Worm (Caenorhabditis elegans): ENCODE results near the gene F58G1.8.
A peak's percentile ranks its signal among the peaks of the same experiment; 100 is the strongest.

F58G1.8 gene

ce11 chrII:12897942-12898341, 27.5 kb downstream of the F58G1.8 start, which contains the start of gene clec-64:
clec-64 (plus strand) TSS chrII:12898242.
- TF ChIP-seq T07F8.4 (tag; optimal IDR thresholded peaks at IDR 0.05) (no peak), hmg-1.2 (GFP tag; IDR thresholded peaks at IDR 0.05) (no peak), madf-10 (tag; optimal IDR thresholded peaks at IDR 0.05) (no peak), nhr-27 (tag; optimal IDR thresholded peaks at IDR 0.05) (no peak), ZK185.1 (tag; optimal IDR thresholded peaks at IDR 0.05; ENCODE audit: poor library complexity, severe bottlenecking) (no peak), Y95B8A.8 (GFP tag; IDR thresholded peaks at IDR 0.05) (no peak)

ce11 chrII:12897361-12897760, 28.1 kb downstream of the F58G1.8 start:
- TF ChIP-seq B0035.1 (tag; optimal IDR thresholded peaks at IDR 0.05) (no peak), egl-18 (GFP tag; IDR thresholded peaks at IDR 0.05) (no peak), Y53G8AR.9 (GFP tag; conservative IDR thresholded peaks at IDR 0.05) (no peak), lin-40 (tag; optimal IDR thresholded peaks at IDR 0.05) (no peak), pbrm-1 (GFP tag; IDR thresholded peaks at IDR 0.05) (no peak), zim-3 (tag; optimal IDR thresholded peaks at IDR 0.05) (no peak)

DNA sequence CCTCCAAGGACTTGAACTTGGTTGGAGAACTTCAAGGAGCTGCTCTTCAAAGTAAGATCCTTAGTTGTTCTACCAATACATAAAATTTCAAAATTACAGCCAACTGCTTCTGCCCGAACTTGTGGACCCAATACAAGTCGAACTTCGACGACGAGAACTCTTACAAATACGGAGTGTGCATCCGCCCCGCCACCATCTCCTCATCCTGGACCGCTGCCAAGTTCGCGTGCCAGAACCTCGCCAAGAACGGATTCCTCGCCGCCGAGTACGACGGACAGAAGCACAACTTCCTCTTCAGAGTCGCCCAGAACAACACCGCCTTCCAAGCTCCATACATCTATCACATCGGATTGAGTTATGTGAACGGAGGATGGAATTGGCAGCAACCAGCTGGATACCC, 28.8 kb downstream of the F58G1.8 start:
- no peak for TF ChIP-seq Y67H2A.10 (GFP tag; conservative IDR thresholded peaks at IDR 0.05)
- no peak for TF ChIP-seq ceh-91 (GFP tag; IDR thresholded peaks at IDR 0.05)
- peak; percentile 51; the same call in 1 of the 2 replicates for TF ChIP-seq zfh-2 (GFP tag; conservative IDR thresholded peaks at IDR 0.05)
- TF ChIP-seq ceh-58 (GFP tag; IDR thresholded peaks at IDR 0.05) = no peak
- no peak for TF ChIP-seq attf-6 (GFP tag; IDR thresholded peaks at IDR 0.05)
- no peak for TF ChIP-seq snpc-4 (GFP tag; optimal IDR thresholded peaks at IDR 0.05)
- TF ChIP-seq snpc-4 (tag; optimal IDR thresholded peaks at IDR 0.05) = no peak
- no peak for TF ChIP-seq akir-1 (GFP tag; optimal IDR thresholded peaks at IDR 0.05)

ce11 chrII:12895078-12895670, 30.3 kb downstream of the F58G1.8 start, which contains the start of the genes clec-62 and clec-63:
clec-62 (minus strand) TSS chrII:12895128.
clec-63 (plus strand) TSS chrII:12895638.
- TF ChIP-seq aptf-3 (GFP tag; IDR thresholded peaks at IDR 0.05) (no peak), nhr-80 (tag; optimal IDR thresholded peaks at IDR 0.05) (peak; percentile 70)

DNA sequence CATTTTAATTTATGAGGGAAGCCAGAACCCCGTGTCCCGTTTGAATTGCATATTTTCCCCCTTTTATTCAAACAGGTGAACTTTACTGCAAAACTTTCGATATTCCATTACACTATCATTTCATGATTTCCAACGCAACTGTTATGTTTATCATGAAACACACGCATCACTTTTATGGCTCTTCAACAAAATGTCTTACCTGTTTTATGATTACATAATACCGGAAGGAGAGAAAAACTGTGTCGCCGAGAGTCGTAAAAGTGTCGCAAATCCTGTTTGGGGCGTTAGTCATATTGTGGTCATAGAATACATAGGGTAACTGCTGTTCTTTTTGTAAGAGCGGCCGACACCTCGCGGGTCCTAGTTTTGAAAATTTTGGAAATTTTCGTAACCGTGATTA, 33.0 kb downstream of the F58G1.8 start:
- peak; percentile 39 for TF ChIP-seq nhr-80 (tag; optimal IDR thresholded peaks at IDR 0.05)
- TF ChIP-seq unc-62 (GFP tag; optimal IDR thresholded peaks at IDR 0.05) = peak; percentile 1
- no peak for TF ChIP-seq hlh-12 (tag; optimal IDR thresholded peaks at IDR 0.05)
- no peak for TF ChIP-seq snpc-4 (GFP tag; optimal IDR thresholded peaks at IDR 0.05)
- peak in 1 of 4 experiments; percentile 36 for TF ChIP-seq snpc-4 (tag; optimal IDR thresholded peaks at IDR 0.05)

DNA sequence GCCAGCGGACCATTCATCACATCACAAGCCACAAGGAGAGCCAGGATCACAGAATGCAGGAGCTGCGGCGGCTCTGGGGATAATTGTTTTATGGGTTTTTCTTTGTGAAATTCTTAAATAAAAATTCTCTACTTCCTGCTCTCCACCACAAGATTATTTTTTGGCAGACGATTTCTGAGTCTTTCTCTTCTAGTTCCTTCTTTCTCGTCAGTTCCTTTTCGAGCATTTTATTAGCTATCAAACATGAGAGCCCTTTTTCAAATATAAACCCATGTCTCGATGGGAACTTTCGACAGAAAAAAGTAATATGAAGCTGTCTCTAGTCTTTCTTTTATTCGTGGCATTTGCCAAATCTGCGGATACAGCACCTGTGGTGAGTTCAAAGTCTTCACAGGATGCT, 37.0 kb downstream of the F58G1.8 start, which contains the start of gene F35C5.3:
TSS of gene F35C5.3 (plus strand) at position 301 of the 400 bp plus-strand sequence.
- no peak for TF ChIP-seq ztf-25 (GFP tag; IDR thresholded peaks at IDR 0.05)
- no peak for TF ChIP-seq lir-1 (GFP tag; conservative IDR thresholded peaks at IDR 0.05)
- TF ChIP-seq atf-7 (tag; optimal IDR thresholded peaks at IDR 0.05) = no peak
- TF ChIP-seq attf-6 (GFP tag; IDR thresholded peaks at IDR 0.05) = no peak
- no peak for TF ChIP-seq lag-1 (GFP tag; IDR thresholded peaks at IDR 0.05)
- TF ChIP-seq pha-4 (tag; optimal IDR thresholded peaks at IDR 0.05) = no peak
- TF ChIP-seq Y56A3A.18 (GFP tag; IDR thresholded peaks at IDR 0.05) = no peak
- TF ChIP-seq B0336.3 (GFP tag; IDR thresholded peaks at IDR 0.05) = no peak
- TF ChIP-seq dpff-1 (tag; optimal IDR thresholded peaks at IDR 0.05) = no peak
- TF ChIP-seq cebp-1 (GFP tag; IDR thresholded peaks at IDR 0.05) = no peak
- TF ChIP-seq cebp-1 (tag; optimal IDR thresholded peaks at IDR 0.05) = no peak
- TF ChIP-seq unc-130 (GFP tag; optimal IDR thresholded peaks at IDR 0.05) = no peak
- no peak for TF ChIP-seq aptf-2 (GFP tag; conservative IDR thresholded peaks at IDR 0.05)
- TF ChIP-seq snpc-3.4 (tag; optimal IDR thresholded peaks at IDR 0.05) = no peak
- no peak for TF ChIP-seq F37B4.10 (GFP tag; IDR thresholded peaks at IDR 0.05)
- TF ChIP-seq let-607 (tag; optimal IDR thresholded peaks at IDR 0.05) = no peak
- TF ChIP-seq lsl-1 (GFP tag; optimal IDR thresholded peaks at IDR 0.05) = no peak

All from whole organism, young adult.